Fruit fly (Drosophila melanogaster): ENCODE data around the gene CG14050.

DNA sequence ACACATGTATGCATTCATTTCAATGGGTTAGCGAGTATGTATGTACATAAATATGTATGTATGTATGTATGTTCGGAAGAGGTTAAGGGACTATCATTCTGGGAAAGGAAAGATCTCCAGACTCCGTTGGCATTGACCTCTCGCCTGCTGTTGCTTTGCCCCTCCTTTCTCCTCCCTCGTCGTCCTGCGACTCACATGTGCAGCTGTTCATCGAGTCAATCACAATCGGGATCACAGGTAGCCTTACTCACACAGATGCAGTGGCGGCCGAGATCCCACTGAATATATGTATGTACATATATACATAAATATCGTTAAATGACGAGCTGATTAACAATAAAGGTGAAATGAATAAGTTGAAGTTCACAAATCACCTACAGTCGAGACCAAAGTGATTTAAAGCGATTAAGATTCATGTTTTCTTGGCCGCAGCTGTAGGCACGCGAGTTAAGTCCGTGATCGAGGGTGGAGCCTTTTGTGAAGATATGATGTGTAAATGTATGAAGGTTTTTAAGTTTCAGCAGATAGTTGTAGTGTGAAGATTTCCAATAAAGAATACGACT is 17.5 kb downstream of the CG14050 start:
- no peak for TF ChIP-seq br (GFP tag; optimal IDR thresholded peaks at IDR 0.05)
- TF ChIP-seq dmrt93B (GFP tag; optimal IDR thresholded peaks at IDR 0.05) = no peak
- no peak for TF ChIP-seq dl (GFP tag; optimal IDR thresholded peaks at IDR 0.05; ENCODE audit: insufficient read depth in 1 of 2, partially characterized antibody in 2 of 2)
- no peak for TF ChIP-seq usp (GFP tag; optimal IDR thresholded peaks at IDR 0.05)
- no peak for TF ChIP-seq ey (GFP tag; optimal IDR thresholded peaks at IDR 0.05)
- no peak for TF ChIP-seq CG9705 (GFP tag; optimal IDR thresholded peaks at IDR 0.05)
- no peak for TF ChIP-seq Dfd (GFP tag; optimal IDR thresholded peaks at IDR 0.05)

Data from whole organism, wandering third instar larva.